Worm (Caenorhabditis elegans) whole organism, midembryonic: ENCODE data around the gene Y45F10B.13.

Experiments used
- T22C8.4 ChIP-seq: fragments of 200-800 bp; sonication (Bioruptor generic); IDR thresholded peaks from 2 replicates; pipeline ENCODE4 v1.3.6; 2022; ENCODE audit warnings: missing genetic modification characterization, missing compliant biosample characterization
- cog-1 ChIP-seq: sonication (generic microtip); optimal IDR thresholded peaks from 2 replicates; lab custom pipeline; 2016; ENCODE audit warnings: missing genetic modification characterization, missing compliant biosample characterization
- flt-1 ChIP-seq: fragments of 200-800 bp; sonication (Bioruptor generic); IDR thresholded peaks from 2 replicates; pipeline ENCODE4 v1.3.6; 2022; ENCODE audit warnings: missing genetic modification characterization, missing compliant biosample characterization
- klf-2 ChIP-seq: fragments of 200-800 bp; sonication (Bioruptor generic); conservative IDR thresholded peaks from 2 replicates; pipeline ENCODE4 v1.3.6; 2022; ENCODE audit warnings: missing genetic modification reagents, missing genetic modification characterization, missing compliant biosample characterization
- med-1 ChIP-seq: sonication (generic microtip); optimal IDR thresholded peaks from 2 replicates; lab custom pipeline; 2017; ENCODE audit warnings: missing genetic modification characterization, mild to moderate bottlenecking, missing compliant biosample characterization, antibody characterized with exemption, missing genetic modification reagents; ENCODE audit not compliant: insufficient read depth
- ref-1 ChIP-seq: fragments of 200-800 bp; sonication (Bioruptor generic); conservative IDR thresholded peaks from 2 replicates; pipeline ENCODE4 v1.3.6; 2022; ENCODE audit warnings: missing genetic modification reagents, missing genetic modification characterization, missing compliant biosample characterization
- tab-1 ChIP-seq: fragments of 200-800 bp; sonication (Bioruptor generic); IDR thresholded peaks from 2 replicates; pipeline ENCODE4 v1.3.6; 2022; ENCODE audit warnings: missing genetic modification characterization, missing compliant biosample characterization
- ztf-23 ChIP-seq: fragments of 200-800 bp; sonication (Bioruptor generic); IDR thresholded peaks from 2 replicates; pipeline ENCODE4 v1.3.6; 2022; ENCODE audit warnings: missing genetic modification reagents, missing genetic modification characterization, missing compliant biosample characterization
- ztf-29 ChIP-seq: fragments of 200-800 bp; sonication (Bioruptor generic); IDR thresholded peaks from 2 replicates; pipeline ENCODE4 v1.3.6; 2022; ENCODE audit warnings: missing genetic modification reagents, missing genetic modification characterization, missing compliant biosample characterization

The Y45F10B.13 gene

ce11 chrIV:13554350-13554749, 7.2 kb downstream of the Y45F10B.13 start:
- TF ChIP-seq ztf-23 (no peak), ztf-29 (GFP tag; lab: Robert Waterston, UW) (no peak), cog-1 (tag; lab: Kevin White, UChicago) (no peak), flt-1 (GFP tag; lab: Robert Waterston, UW) (no peak), ref-1 (GFP tag; lab: Robert Waterston, UW) (no peak), med-1 (no peak), klf-2 (GFP tag; lab: Robert Waterston, UW) (no peak)

ce11 chrIV:13549350-13549749, 12.2 kb downstream of the Y45F10B.13 start:
- TF ChIP-seq klf-2 (GFP tag; lab: Robert Waterston, UW) = no peak
- no peak for TF ChIP-seq tab-1 (GFP tag; lab: Robert Waterston, UW)

- TF ChIP-seq ref-1 (GFP tag; lab: Robert Waterston, UW) (no peak), med-1 (no peak), flt-1 (GFP tag; lab: Robert Waterston, UW) (no peak), cog-1 (tag; lab: Kevin White, UChicago) (no peak), tab-1 (GFP tag; lab: Robert Waterston, UW) (no peak), ztf-23 (no peak), ztf-29 (GFP tag; lab: Robert Waterston, UW) (no peak), klf-2 (GFP tag; lab: Robert Waterston, UW) (no peak), T22C8.4 (GFP tag; lab: Robert Waterston, UW) (no peak)
Measured at ce11 chrIV:13548188-13548587, 13.3 kb downstream of the Y45F10B.13 start, which contains the start of gene F52G2.3. F52G2.3 (minus strand) TSS chrIV:13548230.

- TF ChIP-seq ztf-29 (GFP tag; lab: Robert Waterston, UW) (no peak), klf-2 (GFP tag; lab: Robert Waterston, UW) (no peak), med-1 (no peak), T22C8.4 (GFP tag; lab: Robert Waterston, UW) (no peak), ztf-23 (no peak), ref-1 (GFP tag; lab: Robert Waterston, UW) (no peak), tab-1 (GFP tag; lab: Robert Waterston, UW) (no peak), flt-1 (GFP tag; lab: Robert Waterston, UW) (no peak), cog-1 (tag; lab: Kevin White, UChicago) (no peak)
Measured at ce11 chrIV:13540165-13540564, 21.4 kb downstream of the Y45F10B.13 start, which contains the start of gene rsd-2. rsd-2 (minus strand) TSS chrIV:13540265.

- TF ChIP-seq med-1 (no peak), cog-1 (tag; lab: Kevin White, UChicago) (no peak), tab-1 (GFP tag; lab: Robert Waterston, UW) (no peak), ztf-29 (GFP tag; lab: Robert Waterston, UW) (no peak), ztf-23 (no peak), klf-2 (GFP tag; lab: Robert Waterston, UW) (no peak), ref-1 (GFP tag; lab: Robert Waterston, UW) (no peak), T22C8.4 (GFP tag; lab: Robert Waterston, UW) (no peak), flt-1 (GFP tag; lab: Robert Waterston, UW) (no peak)
Measured at ce11 chrIV:13538901-13539300, 22.6 kb downstream of the Y45F10B.13 start.

- TF ChIP-seq ztf-29 (GFP tag; lab: Robert Waterston, UW) (no peak), tab-1 (GFP tag; lab: Robert Waterston, UW) (no peak), ztf-23 (no peak), ref-1 (GFP tag; lab: Robert Waterston, UW) (no peak), cog-1 (tag; lab: Kevin White, UChicago) (no peak), med-1 (no peak), klf-2 (GFP tag; lab: Robert Waterston, UW) (no peak)
Measured at ce11 chrIV:13525223-13525622, 36.3 kb downstream of the Y45F10B.13 start.

- TF ChIP-seq T22C8.4 (GFP tag; lab: Robert Waterston, UW) = peak; percentile 50
- no peak for TF ChIP-seq flt-1 (GFP tag; lab: Robert Waterston, UW)
Measured at ce11 chrIV:13521785-13522184, 39.7 kb downstream of the Y45F10B.13 start, which contains the start of gene dcap-2. dcap-2 (minus strand) TSS chrIV:13521870.

ce11 chrIV:13513010-13513409, 48.5 kb downstream of the Y45F10B.13 start:
- TF ChIP-seq med-1 = no peak
- TF ChIP-seq T22C8.4 (GFP tag; lab: Robert Waterston, UW) = no peak
- TF ChIP-seq tab-1 (GFP tag; lab: Robert Waterston, UW) = no peak
- no peak for TF ChIP-seq klf-2 (GFP tag; lab: Robert Waterston, UW)
- no peak for TF ChIP-seq ztf-23
- TF ChIP-seq cog-1 (tag; lab: Kevin White, UChicago) = no peak
- no peak for TF ChIP-seq flt-1 (GFP tag; lab: Robert Waterston, UW)
- TF ChIP-seq ref-1 (GFP tag; lab: Robert Waterston, UW) = no peak

ce11 chrIV:13512112-13512569, 49.4 kb downstream of the Y45F10B.13 start, which contains the start of gene puf-3:
puf-3 (minus strand) TSS chrIV:13512162.
- TF ChIP-seq ztf-29 (GFP tag; lab: Robert Waterston, UW) = no peak
- no peak for TF ChIP-seq klf-2 (GFP tag; lab: Robert Waterston, UW)

ce11 chrIV:13510049-13510448, 51.5 kb downstream of the Y45F10B.13 start:
- TF ChIP-seq flt-1 (GFP tag; lab: Robert Waterston, UW) (no peak), med-1 (no peak), cog-1 (tag; lab: Kevin White, UChicago) (no peak), ztf-29 (GFP tag; lab: Robert Waterston, UW) (no peak), klf-2 (GFP tag; lab: Robert Waterston, UW) (no peak), tab-1 (GFP tag; lab: Robert Waterston, UW) (no peak), ztf-23 (no peak), T22C8.4 (GFP tag; lab: Robert Waterston, UW) (no peak), ref-1 (GFP tag; lab: Robert Waterston, UW) (no peak)
